Worm (Caenorhabditis elegans): ENCODE measurements around the gene ztf-22.

The ztf-22 gene

DNA sequence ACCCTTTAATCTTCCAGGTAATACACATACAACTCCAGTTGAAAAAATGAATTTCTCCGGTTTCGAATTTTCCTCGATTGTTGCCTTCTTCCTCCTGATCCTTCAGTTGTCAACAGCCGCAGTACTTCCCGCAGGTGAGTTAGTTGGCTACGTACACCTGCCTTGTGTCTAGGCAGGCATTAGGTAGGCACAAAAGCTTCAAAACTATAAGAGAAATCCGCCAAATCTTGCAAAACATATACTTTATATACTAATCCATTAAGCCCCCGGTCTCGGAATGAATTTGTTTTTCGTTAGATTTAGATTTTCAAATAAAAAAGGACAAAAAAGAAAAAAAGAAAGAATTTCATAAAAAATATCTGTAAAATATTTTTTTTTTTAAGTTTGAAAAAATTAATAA lies 50.3 kb downstream of the ztf-22 start, which contains the start of gene flp-16:
flp-16 (plus strand) TSS at position 18 of the 400 bp plus-strand sequence.
- no peak for TF ChIP-seq nhr-237 (tag; optimal IDR thresholded peaks at IDR 0.05)
- no peak for TF ChIP-seq nhr-25 (tag; optimal IDR thresholded peaks at IDR 0.05)
- no peak for TF ChIP-seq eor-1 (tag; optimal IDR thresholded peaks at IDR 0.05)
- no peak for TF ChIP-seq fos-1 (tag; optimal IDR thresholded peaks at IDR 0.05)
- no peak for TF ChIP-seq hmg-11 (tag; optimal IDR thresholded peaks at IDR 0.05)
- no peak for TF ChIP-seq nhr-43 (tag; optimal IDR thresholded peaks at IDR 0.05; ENCODE audit: poor library complexity, severe bottlenecking)
- no peak for TF ChIP-seq tbx-2 (tag; optimal IDR thresholded peaks at IDR 0.05)
- no peak for TF ChIP-seq ztf-11 (tag; optimal IDR thresholded peaks at IDR 0.05)
- TF ChIP-seq sea-2 (GFP tag; optimal IDR thresholded peaks at IDR 0.05): no peak
- TF ChIP-seq ceh-16 (tag; optimal IDR thresholded peaks at IDR 0.05): no peak
- TF ChIP-seq unc-62 (GFP tag; optimal IDR thresholded peaks at IDR 0.05): no peak
- TF ChIP-seq aly-2 (tag; optimal IDR thresholded peaks at IDR 0.05): no peak
- no peak for TF ChIP-seq unc-39 (tag; optimal IDR thresholded peaks at IDR 0.05)
- TF ChIP-seq nhr-28 (tag; optimal IDR thresholded peaks at IDR 0.05): no peak
- no peak for TF ChIP-seq R02D3.7 (tag; optimal IDR thresholded peaks at IDR 0.05)

DNA sequence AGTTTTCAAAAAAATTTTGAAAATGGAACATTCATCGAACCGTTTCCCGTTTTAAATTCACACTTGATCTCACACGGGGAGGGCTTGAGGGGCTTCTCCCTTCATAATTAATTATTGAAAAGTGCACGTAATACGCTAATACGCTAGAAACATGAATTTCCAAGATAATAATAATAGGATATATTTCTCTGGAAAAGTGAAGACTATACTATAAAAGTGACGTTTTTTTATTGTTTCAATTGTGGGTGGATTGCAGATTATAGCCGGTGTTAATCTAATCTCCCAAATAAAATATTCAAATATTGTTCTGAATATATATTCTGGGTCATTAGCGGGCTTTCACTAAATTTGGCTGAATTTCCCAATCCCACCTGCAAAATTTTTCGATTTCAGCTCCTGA lies 51.9 kb downstream of the ztf-22 start:
- no peak for TF ChIP-seq nhr-12 (tag; optimal IDR thresholded peaks at IDR 0.05)
- no peak for TF ChIP-seq ZK546.5 (tag; optimal IDR thresholded peaks at IDR 0.05)
- TF ChIP-seq aly-2 (tag; optimal IDR thresholded peaks at IDR 0.05): no peak

DNA sequence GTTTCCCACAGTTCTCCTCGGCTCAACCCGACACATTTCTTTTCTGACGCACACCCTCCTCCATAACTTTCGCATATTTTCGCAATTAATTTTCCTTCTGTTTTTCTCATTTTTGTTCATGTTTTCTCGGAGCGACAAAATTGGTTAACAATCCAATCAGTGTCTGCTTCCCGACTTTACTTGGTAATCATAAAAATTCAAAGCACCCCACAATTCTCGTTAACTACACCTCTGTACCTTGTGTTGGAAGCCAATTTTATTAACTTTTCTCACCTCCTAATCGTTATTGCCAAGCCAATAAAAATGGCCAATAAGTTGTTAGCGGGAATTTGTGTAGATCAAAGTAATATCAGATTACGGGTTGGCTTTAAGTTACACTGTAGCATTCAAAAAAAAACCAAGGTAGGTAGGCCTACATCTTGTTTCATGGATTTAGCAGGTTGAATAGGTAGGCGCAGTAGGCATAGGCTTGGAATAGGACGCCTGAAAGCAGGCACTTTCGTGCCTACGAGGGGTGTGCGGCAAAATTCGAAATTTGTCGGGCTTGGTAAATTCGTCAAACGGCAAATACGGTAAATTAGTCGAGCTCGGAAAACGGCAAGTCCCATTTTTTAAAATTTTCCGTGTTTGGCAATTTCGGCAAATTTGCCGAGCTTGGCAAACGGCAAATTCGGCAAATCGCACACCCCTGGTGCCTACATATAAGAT lies 55.0 kb downstream of the ztf-22 start:
- TF ChIP-seq nhr-12 (tag; optimal IDR thresholded peaks at IDR 0.05) (no peak), nhr-11 (tag; optimal IDR thresholded peaks at IDR 0.05) (peak; percentile 90)

All from whole organism, L3 larva.